Fruit fly (Drosophila melanogaster) whole organism, prepupa: ENCODE data around the gene CG8372.

Experiments used
- Blimp-1 ChIP-seq: fragments of 200-800 bp; sonication (Bioruptor generic); optimal IDR thresholded peaks from 3 replicates; lab custom pipeline; 2017; ENCODE audit warnings: missing biosample characterization, missing genetic modification characterization, mild to moderate bottlenecking, moderate library complexity, missing genetic modification reagents
- CG10631 ChIP-seq: fragments of 200-800 bp; sonication (Bioruptor generic); optimal IDR thresholded peaks from 2 replicates; lab custom pipeline; 2016; ENCODE audit warnings: missing biosample characterization, missing genetic modification characterization
- CG10669 ChIP-seq: fragments of 200-800 bp; sonication (Bioruptor generic); optimal IDR thresholded peaks from 3 replicates; lab custom pipeline; 2018; ENCODE audit warnings: missing biosample characterization, mild to moderate bottlenecking, missing genetic modification characterization, moderate library complexity
- CG11294 ChIP-seq: fragments of 200-800 bp; sonication (Bioruptor generic); IDR thresholded peaks from 2 replicates; pipeline ENCODE4 v1.3.6; 2022; ENCODE audit warnings: missing biosample characterization, missing genetic modification characterization
- CG15336 ChIP-seq: fragments of 200-800 bp; sonication (Bioruptor generic); IDR thresholded peaks from 2 replicates; pipeline ENCODE4 v1.3.6; 2022; ENCODE audit warnings: missing biosample characterization, missing genetic modification characterization
- CG1621 ChIP-seq: fragments of 200-800 bp; sonication (Bioruptor generic); optimal IDR thresholded peaks from 3 replicates; lab custom pipeline; 2018; ENCODE audit warnings: missing biosample characterization, mild to moderate bottlenecking, missing genetic modification characterization
- CG16779 ChIP-seq: fragments of 200-800 bp; sonication (Bioruptor generic); optimal IDR thresholded peaks from 3 replicates; lab custom pipeline; 2017; ENCODE audit warnings: missing biosample characterization, mild to moderate bottlenecking, missing genetic modification characterization
- CG32006 ChIP-seq: fragments of 200-800 bp; sonication (Bioruptor generic); optimal IDR thresholded peaks from 3 replicates; lab custom pipeline; 2017; ENCODE audit warnings: missing biosample characterization, mild to moderate bottlenecking, missing genetic modification characterization
- CG3919 ChIP-seq: fragments of 200-800 bp; sonication (Bioruptor generic); optimal IDR thresholded peaks from 3 replicates; lab custom pipeline; 2016; ENCODE audit warnings: missing biosample characterization, missing genetic modification characterization
- CG4318 ChIP-seq: fragments of 200-800 bp; sonication (Bioruptor generic); optimal IDR thresholded peaks from 3 replicates; lab custom pipeline; 2017; ENCODE audit warnings: missing biosample characterization, mild to moderate bottlenecking, missing genetic modification characterization
- CG6792 ChIP-seq: fragments of 200-800 bp; sonication (Bioruptor generic); optimal IDR thresholded peaks from 3 replicates; lab custom pipeline; 2016; ENCODE audit warnings: missing biosample characterization, missing genetic modification characterization
- CG7368 ChIP-seq: fragments of 200-800 bp; sonication (Bioruptor generic); optimal IDR thresholded peaks from 3 replicates; lab custom pipeline; 2016; ENCODE audit warnings: missing biosample characterization, missing genetic modification characterization
- CG8119 ChIP-seq: fragments of 200-800 bp; sonication (Bioruptor generic); IDR thresholded peaks from 3 replicates; pipeline ENCODE4 v1.3.6; 2022; ENCODE audit warnings: missing biosample characterization, missing genetic modification characterization
- CG8319 ChIP-seq: fragments of 200-800 bp; sonication (Bioruptor generic); optimal IDR thresholded peaks from 3 replicates; lab custom pipeline; 2016; ENCODE audit warnings: missing biosample characterization, missing genetic modification characterization
- Eip75B ChIP-seq: fragments of 200-800 bp; sonication (Bioruptor generic); optimal IDR thresholded peaks from 3 replicates; lab custom pipeline; 2016; ENCODE audit warnings: missing biosample characterization, missing genetic modification characterization
- Eip93F ChIP-seq: fragments of 200-800 bp; sonication (Bioruptor generic); optimal IDR thresholded peaks from 2 replicates; lab custom pipeline; 2016; ENCODE audit warnings: missing biosample characterization, mild to moderate bottlenecking, missing genetic modification characterization
- Ets21C ChIP-seq: fragments of 200-800 bp; sonication (Bioruptor generic); optimal IDR thresholded peaks from 3 replicates; lab custom pipeline; 2016; ENCODE audit warnings: missing biosample characterization, missing genetic modification characterization
- Gug ChIP-seq: fragments of 200-800 bp; sonication (Bioruptor generic); IDR thresholded peaks from 2 replicates; pipeline ENCODE4 v1.3.6; 2022; ENCODE audit warnings: missing biosample characterization, missing genetic modification characterization
- Hr4 ChIP-seq: fragments of 200-800 bp; sonication (Bioruptor generic); optimal IDR thresholded peaks from 3 replicates; lab custom pipeline; 2016; ENCODE audit warnings: missing biosample characterization, missing genetic modification characterization
- Lpt ChIP-seq: fragments of 200-800 bp; sonication (Bioruptor generic); optimal IDR thresholded peaks from 3 replicates; lab custom pipeline; 2016; ENCODE audit warnings: missing biosample characterization, missing genetic modification characterization
- Met ChIP-seq: fragments of 200-800 bp; sonication (Bioruptor generic); optimal IDR thresholded peaks from 3 replicates; lab custom pipeline; 2016; ENCODE audit warnings: missing biosample characterization, missing genetic modification characterization
- Smox ChIP-seq: fragments of 200-800 bp; sonication (Bioruptor generic); optimal IDR thresholded peaks from 3 replicates; lab custom pipeline; 2016; ENCODE audit warnings: missing biosample characterization, missing genetic modification characterization
- Sox14 ChIP-seq: fragments of 200-800 bp; sonication (Bioruptor generic); optimal IDR thresholded peaks from 3 replicates; lab custom pipeline; 2016; ENCODE audit warnings: missing biosample characterization, missing genetic modification characterization
- Sox15 ChIP-seq: fragments of 200-800 bp; sonication (Bioruptor generic); optimal IDR thresholded peaks from 3 replicates; lab custom pipeline; 2016; ENCODE audit warnings: missing biosample characterization, missing genetic modification characterization
- achi ChIP-seq: fragments of 200-800 bp; sonication (Bioruptor generic); optimal IDR thresholded peaks from 3 replicates; lab custom pipeline; 2016; ENCODE audit warnings: missing biosample characterization, missing genetic modification characterization
- dac ChIP-seq: fragments of 200-800 bp; sonication (Bioruptor generic); optimal IDR thresholded peaks from 2 replicates; lab custom pipeline; 2017; ENCODE audit warnings: missing biosample characterization, mild to moderate bottlenecking, missing genetic modification characterization
- dsx ChIP-seq: fragments of 200-800 bp; optimal IDR thresholded peaks from 3 replicates; lab custom pipeline; 2019; ENCODE audit warnings: missing biosample characterization, mild to moderate bottlenecking, missing genetic modification characterization, moderate library complexity; ENCODE audit not compliant: poor library complexity, severe bottlenecking
- eg ChIP-seq: fragments of 200-800 bp; sonication (Bioruptor generic); IDR thresholded peaks from 3 replicates; pipeline ENCODE4 v1.3.6; 2022; ENCODE audit warnings: missing biosample characterization, missing genetic modification characterization
- fd59A ChIP-seq: fragments of 200-800 bp; sonication (Bioruptor generic); optimal IDR thresholded peaks from 2 replicates; lab custom pipeline; 2017; ENCODE audit warnings: missing biosample characterization, mild to moderate bottlenecking, missing genetic modification characterization, missing genetic modification reagents
- lz ChIP-seq: fragments of 200-800 bp; sonication (Bioruptor generic); optimal IDR thresholded peaks from 3 replicates; lab custom pipeline; 2016; ENCODE audit warnings: missing biosample characterization, missing genetic modification characterization
- pdm3 ChIP-seq: fragments of 200-800 bp; sonication (Bioruptor generic); optimal IDR thresholded peaks from 3 replicates; lab custom pipeline; 2016; ENCODE audit warnings: missing biosample characterization, missing genetic modification characterization
- spab ChIP-seq: fragments of 200-800 bp; sonication (Bioruptor generic); optimal IDR thresholded peaks from 2 replicates; lab custom pipeline; 2017; ENCODE audit warnings: missing biosample characterization, mild to moderate bottlenecking, missing genetic modification characterization, missing genetic modification reagents
- svp ChIP-seq: fragments of 200-800 bp; sonication (Bioruptor generic); peaks from one replicate; lab custom pipeline; 2016; ENCODE audit warnings: missing biosample characterization, missing genetic modification characterization

Gene CG8372

dm6 chr2L:8212666-8213270 is at the start of gene CG8372, which contains the start of gene CG8360 (continued):
- TF ChIP-seq Eip75B (GFP tag; lab: Kevin White, UChicago): peak; percentile 99
- TF ChIP-seq Sox15 (GFP tag; lab: Kevin White, UChicago): peak; percentile 99
- TF ChIP-seq Lpt: peak; percentile 98
- peak; percentile 100 for TF ChIP-seq Hr4
- TF ChIP-seq CG16779 (tag; lab: Kevin White, UChicago): peak; percentile 98
- peak; percentile 99 for TF ChIP-seq CG32006 (GFP tag; lab: Kevin White, UChicago)
- peak; percentile 100 for TF ChIP-seq CG3919 (GFP tag; lab: Kevin White, UChicago)
- peak; percentile 99 for TF ChIP-seq Eip93F (GFP tag; lab: Kevin White, UChicago)
- peak; percentile 96 for TF ChIP-seq Blimp-1 (GFP tag; lab: Kevin White, UChicago)
- TF ChIP-seq, all 60 proteins: peak for 60

- TF ChIP-seq CG10631 (GFP tag; lab: Kevin White, UChicago): no peak
- TF ChIP-seq eg (GFP tag; lab: Robert Waterston, UW): 0 out of 3 replicates have a peak, but pooled peaks have one; percentile 18
These were observed 44.9 kb upstream of the CG8372 start, which contains the start of gene CG8086 for dm6 chr2L:8257401-8258266. Gene CG8086 (minus strand): TSS chr2L:8257502.

DNA sequence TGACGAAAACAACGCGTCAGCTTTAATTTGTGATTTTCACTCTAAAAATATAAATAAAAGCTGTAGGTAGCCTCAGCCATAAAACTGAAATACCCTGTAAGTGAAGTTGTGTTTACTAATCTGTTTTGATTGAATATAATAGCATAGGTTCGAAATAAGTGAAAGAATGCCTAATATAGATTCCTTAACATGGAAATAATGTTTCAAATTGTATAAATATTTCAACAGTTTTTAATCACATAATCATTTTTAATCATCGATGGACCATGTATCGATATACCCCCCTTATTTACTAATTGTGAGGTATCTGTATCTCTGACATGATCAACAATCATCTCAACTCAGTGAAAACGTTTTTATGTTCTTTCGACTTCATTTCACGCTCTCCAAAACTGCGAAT is 42.7 kb upstream of the CG8372 start:
- TF ChIP-seq CG7368 (GFP tag; lab: Kevin White, UChicago) (no peak), CG8119 (GFP tag; lab: Robert Waterston, UW) (0 out of 3 replicates have a peak, but pooled peaks have one; percentile 40), Sox14 (GFP tag; lab: Kevin White, UChicago) (no peak), Met (peak; percentile 27), eg (GFP tag; lab: Robert Waterston, UW) (peak; percentile 51; the same call in 1 of the 3 replicates), CG15336 (GFP tag; lab: Robert Waterston, UW) (peak; percentile 39; the same call in 1 of the 2 replicates), CG3919 (GFP tag; lab: Kevin White, UChicago) (no peak), Lpt (no peak), CG10669 (no peak), svp (GFP tag; lab: Kevin White, UChicago) (peak; percentile 67), CG11294 (GFP tag; lab: Robert Waterston, UW) (peak; percentile 20; the same call in 1 of the 2 replicates), achi (GFP tag; lab: Kevin White, UChicago) (peak; percentile 21), pdm3 (GFP tag; lab: Kevin White, UChicago) (peak; percentile 4), Blimp-1 (GFP tag; lab: Kevin White, UChicago) (no peak), CG32006 (GFP tag; lab: Kevin White, UChicago) (no peak), Sox15 (GFP tag; lab: Kevin White, UChicago) (no peak)

dm6 chr2L:8243903-8244302 is 31.2 kb upstream of the CG8372 start, which contains the start of gene CG43057:
Gene CG43057 (minus strand): TSS chr2L:8244003.
- TF ChIP-seq CG1621 (tag; lab: Kevin White, UChicago): no peak

dm6 chr2L:8242186-8242585 is 29.5 kb upstream of the CG8372 start, which contains the start of gene CG14277:
Gene CG14277 (plus strand): TSS chr2L:8242486.
- TF ChIP-seq spab (GFP tag; lab: Kevin White, UChicago) (no peak), Ets21C (GFP tag; lab: Kevin White, UChicago) (no peak), CG8119 (GFP tag; lab: Robert Waterston, UW) (no peak)

DNA sequence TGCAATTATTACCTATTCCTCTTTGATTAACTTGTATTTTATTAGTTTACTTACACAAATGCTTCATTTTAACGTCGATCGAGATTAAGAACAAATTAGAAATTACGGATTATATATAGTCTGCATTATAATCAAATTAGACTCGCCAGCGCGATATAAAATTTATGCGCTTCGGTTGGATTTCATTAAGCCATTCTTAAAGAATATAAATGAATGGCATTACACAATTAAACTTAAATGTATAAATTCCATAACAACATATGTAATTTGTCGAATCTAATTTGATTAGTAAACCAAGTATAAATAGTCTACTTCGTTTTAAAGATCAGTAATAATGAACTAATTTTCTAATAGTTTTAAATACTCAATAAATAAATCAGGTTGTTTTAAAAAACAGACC is 29.0 kb upstream of the CG8372 start, which contains the start of gene Spn28F:
TSS of gene Spn28F (minus strand) at position 101 of the 400 bp plus-strand sequence.
- TF ChIP-seq CG8319: no peak
- TF ChIP-seq CG6792: no peak
- TF ChIP-seq dac: no peak
- TF ChIP-seq CG10631 (GFP tag; lab: Kevin White, UChicago): no peak
- no peak for TF ChIP-seq CG4318
- no peak for TF ChIP-seq lz (GFP tag; lab: Kevin White, UChicago)
- TF ChIP-seq CG11294 (GFP tag; lab: Robert Waterston, UW): no peak
- no peak for TF ChIP-seq dsx (GFP tag; lab: Kevin White, UChicago)
- TF ChIP-seq svp (GFP tag; lab: Kevin White, UChicago): no peak
- no peak for TF ChIP-seq Sox14 (GFP tag; lab: Kevin White, UChicago)
- no peak for TF ChIP-seq fd59A
- no peak for TF ChIP-seq CG32006 (GFP tag; lab: Kevin White, UChicago)
- TF ChIP-seq CG8119 (GFP tag; lab: Robert Waterston, UW): no peak
- TF ChIP-seq Smox (GFP tag; lab: Kevin White, UChicago): no peak
- no peak for TF ChIP-seq Gug (GFP tag; lab: Robert Waterston, UW)
- TF ChIP-seq eg (GFP tag; lab: Robert Waterston, UW): no peak
